Worm (Caenorhabditis elegans): ENCODE results near the gene msp-74.

DNA sequence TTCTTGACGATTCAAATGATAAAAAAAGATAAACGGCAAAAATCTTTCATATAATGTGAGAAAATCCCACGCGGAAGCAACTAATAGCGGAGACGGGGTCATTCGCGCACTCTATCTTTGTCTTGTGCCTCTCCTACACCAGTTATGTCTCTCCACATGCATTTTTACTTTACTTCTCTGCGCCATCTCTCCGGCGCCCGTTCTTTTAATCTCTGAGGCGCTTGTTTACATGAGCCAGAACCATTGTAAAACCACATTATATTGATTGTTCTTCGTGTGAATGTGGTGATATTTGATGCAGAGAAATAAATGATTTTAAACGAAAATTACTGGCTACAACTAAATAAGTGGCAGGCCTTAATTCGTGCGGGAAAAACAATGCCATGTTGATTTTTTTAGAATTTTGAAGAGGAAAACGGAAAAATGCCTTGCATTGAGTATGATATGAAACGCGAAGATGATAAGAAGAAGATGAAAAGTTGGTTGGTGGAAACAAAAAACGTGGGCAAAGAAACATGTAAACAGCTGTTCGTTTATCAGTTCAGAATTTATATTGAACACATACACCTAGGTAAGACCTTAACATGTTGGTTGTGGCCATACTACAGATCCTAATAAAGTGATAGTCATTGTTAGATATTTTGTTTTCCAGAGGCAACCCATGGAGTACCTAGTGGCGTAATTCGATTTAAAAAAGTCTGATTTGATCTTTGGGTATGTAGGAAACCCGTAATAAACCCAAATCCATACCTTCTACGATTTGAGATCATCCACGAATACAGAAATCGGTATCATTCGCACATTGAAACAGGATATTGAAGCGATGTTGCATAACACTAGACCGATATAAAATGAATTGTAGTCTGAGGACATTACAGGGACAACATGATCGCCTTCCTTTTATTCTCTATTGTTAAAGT lies 22.5 kb downstream of the msp-74 start, which contains the start of gene C04G6.2:
- no peak for TF ChIP-seq ZK546.5 (tag; optimal IDR thresholded peaks at IDR 0.05)
- TF ChIP-seq mdl-1 (tag; optimal IDR thresholded peaks at IDR 0.05), result peak in 1 of 2 experiments; percentile 36
- peak; percentile 37 for TF ChIP-seq ama-1 (optimal IDR thresholded peaks at IDR 0.05)
- no peak for TF ChIP-seq nhr-237 (tag; optimal IDR thresholded peaks at IDR 0.05)
- TF ChIP-seq ztf-4 (tag; optimal IDR thresholded peaks at IDR 0.05), result peak; percentile 11
- TF ChIP-seq snpc-4 (tag; optimal IDR thresholded peaks at IDR 0.05), result peak; percentile 5
